Worm (Caenorhabditis elegans): Measurements from ENCODE around the gene Y39C12A.9.

The Y39C12A.9 gene

DNA sequence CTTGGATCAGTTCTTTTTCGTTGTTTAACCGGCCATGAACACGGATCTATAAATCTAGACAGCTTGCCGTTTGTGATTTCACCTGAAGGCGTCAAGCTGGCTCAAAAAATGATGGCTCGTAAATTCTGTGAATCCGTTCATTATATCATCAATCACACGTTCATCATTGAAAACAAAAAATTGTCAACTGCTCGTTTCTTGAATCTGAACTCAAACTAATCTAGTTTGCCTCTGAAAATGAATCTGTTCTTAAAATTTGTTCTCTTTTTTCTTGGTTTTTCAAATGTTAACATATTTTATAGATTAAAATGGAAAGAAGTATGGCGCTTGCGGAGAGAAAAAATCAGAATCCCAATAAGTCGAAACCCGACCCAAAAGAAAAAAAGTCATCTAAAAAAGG lies 31.7 kb upstream of the Y39C12A.9 start, which contains the start of gene C42C1.8:
TSS of gene C42C1.8 (plus strand) at position 301 of the 400 bp plus-strand sequence.
- TF ChIP-seq ceh-31 (tag; optimal IDR thresholded peaks at IDR 0.05) (no peak), fkh-10 (GFP tag; optimal IDR thresholded peaks at IDR 0.05) (no peak), unc-42 (tag; optimal IDR thresholded peaks at IDR 0.05) (no peak), ceh-19 (GFP tag; optimal IDR thresholded peaks at IDR 0.05) (no peak), tbx-7 (tag; optimal IDR thresholded peaks at IDR 0.05) (no peak), ceh-22 (tag; optimal IDR thresholded peaks at IDR 0.05) (no peak), lin-11 (tag; optimal IDR thresholded peaks at IDR 0.05) (no peak), ttx-3 (tag; optimal IDR thresholded peaks at IDR 0.05) (no peak), madf-2 (tag; optimal IDR thresholded peaks at IDR 0.05) (no peak), tbx-2 (tag; optimal IDR thresholded peaks at IDR 0.05) (no peak), K02D7.2 (tag; optimal IDR thresholded peaks at IDR 0.05) (no peak)

DNA sequence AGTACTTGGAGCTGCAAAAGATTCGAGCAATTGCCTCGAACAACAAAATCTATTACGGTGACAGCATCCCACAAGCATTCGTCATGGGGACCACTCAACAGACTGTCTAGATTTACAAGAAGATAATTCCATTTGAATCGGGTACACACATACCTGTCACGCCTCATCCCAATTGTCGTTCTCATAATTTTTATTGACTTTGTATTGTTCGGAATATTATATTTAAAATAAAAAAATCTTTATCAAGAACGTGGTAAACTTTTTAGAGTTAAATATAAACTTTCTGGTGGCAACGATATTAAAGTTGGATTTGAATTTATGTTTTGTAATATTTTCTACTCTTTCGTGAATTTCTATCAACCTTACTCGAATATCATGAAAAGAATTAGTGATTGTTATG lies 30.1 kb upstream of the Y39C12A.9 start, which contains the start of gene C42C1.9:
TSS of gene C42C1.9 (plus strand) at position 301 of the 400 bp plus-strand sequence.
- no peak for TF ChIP-seq K02D7.2 (tag; optimal IDR thresholded peaks at IDR 0.05)
- no peak for TF ChIP-seq nhr-232 (tag; optimal IDR thresholded peaks at IDR 0.05)
- no peak for TF ChIP-seq F13H6.1 (tag; optimal IDR thresholded peaks at IDR 0.05)
- TF ChIP-seq eyg-1 (tag; optimal IDR thresholded peaks at IDR 0.05) = no peak
- no peak for TF ChIP-seq hlh-30 (tag; optimal IDR thresholded peaks at IDR 0.05; ENCODE audit: insufficient read depth)
- TF ChIP-seq ets-4 (tag; optimal IDR thresholded peaks at IDR 0.05) = no peak
- TF ChIP-seq madf-2 (tag; optimal IDR thresholded peaks at IDR 0.05) = no peak
- no peak for TF ChIP-seq lim-6 (tag; optimal IDR thresholded peaks at IDR 0.05)

- TF ChIP-seq syd-9 (tag; optimal IDR thresholded peaks at IDR 0.05) = no peak
- TF ChIP-seq ceh-6 (GFP tag; optimal IDR thresholded peaks at IDR 0.05) = no peak
- TF ChIP-seq ceh-22 (tag; optimal IDR thresholded peaks at IDR 0.05) = no peak
- TF ChIP-seq hlh-13 (GFP tag; optimal IDR thresholded peaks at IDR 0.05) = no peak
- no peak for TF ChIP-seq gmeb-2 (tag; optimal IDR thresholded peaks at IDR 0.05)
- TF ChIP-seq pha-2 (tag; optimal IDR thresholded peaks at IDR 0.05) = no peak
- no peak for TF ChIP-seq unc-42 (tag; optimal IDR thresholded peaks at IDR 0.05)
- no peak for TF ChIP-seq pax-1 (tag; optimal IDR thresholded peaks at IDR 0.05)
- TF ChIP-seq ref-2 (tag; optimal IDR thresholded peaks at IDR 0.05) = no peak
- TF ChIP-seq sdc-2 (tag; optimal IDR thresholded peaks at IDR 0.05) = no peak
- TF ChIP-seq T23F11.4 (GFP tag; optimal IDR thresholded peaks at IDR 0.05) = no peak
- TF ChIP-seq ttx-3 (tag; optimal IDR thresholded peaks at IDR 0.05) = no peak
- TF ChIP-seq fax-1 (tag; optimal IDR thresholded peaks at IDR 0.05) = no peak
Measured at ce11 chrIV:12287628-12288027, 28.6 kb upstream of the Y39C12A.9 start, which contains the start of gene erl-1. Gene erl-1 (plus strand): TSS chrIV:12287928.

ce11 chrIV:12282873-12283272 lies 23.9 kb upstream of the Y39C12A.9 start, which contains the start of gene hpo-12:
Gene hpo-12 (plus strand): TSS chrIV:12283173.
- TF ChIP-seq che-1 (tag; optimal IDR thresholded peaks at IDR 0.05) (no peak), Y22D7AL.16 (tag; optimal IDR thresholded peaks at IDR 0.05) (no peak), sox-4 (tag; optimal IDR thresholded peaks at IDR 0.05) (no peak), ceh-24 (tag; optimal IDR thresholded peaks at IDR 0.05) (no peak), hlh-30 (tag; optimal IDR thresholded peaks at IDR 0.05; ENCODE audit: insufficient read depth) (no peak), C38D4.7 (GFP tag; optimal IDR thresholded peaks at IDR 0.05) (no peak), ceh-31 (tag; optimal IDR thresholded peaks at IDR 0.05) (no peak), rnt-1 (tag; optimal IDR thresholded peaks at IDR 0.05) (no peak), npax-4 (tag; optimal IDR thresholded peaks at IDR 0.05) (no peak), K09A11.1 (tag; optimal IDR thresholded peaks at IDR 0.05; ENCODE audit: insufficient read depth) (no peak)
